Worm (Caenorhabditis elegans) whole organism, late embryonic: ENCODE data around the gene imp-3.

Experiments used
- ceh-18 ChIP-seq: sonication (generic microtip); optimal IDR thresholded peaks from 2 replicates; lab custom pipeline; 2016; ENCODE audit warnings: missing genetic modification characterization, missing compliant biosample characterization
- ceh-19 ChIP-seq: fragments of 200-800 bp; sonication (Bioruptor generic); optimal IDR thresholded peaks from 2 replicates; lab custom pipeline; 2018; ENCODE audit warnings: mild to moderate bottlenecking, missing genetic modification characterization, missing compliant biosample characterization
- ceh-24 ChIP-seq: sonication (generic microtip); optimal IDR thresholded peaks from 2 replicates; lab custom pipeline; 2016; ENCODE audit warnings: mild to moderate bottlenecking, missing genetic modification characterization, missing compliant biosample characterization
- ceh-9 ChIP-seq: sonication (generic microtip); optimal IDR thresholded peaks from 2 replicates; lab custom pipeline; 2016; ENCODE audit warnings: mild to moderate bottlenecking, missing genetic modification characterization, inconsistent platforms, missing compliant biosample characterization
- elt-2 ChIP-seq: sonication (generic microtip); optimal IDR thresholded peaks from 2 replicates; lab custom pipeline; 2016; ENCODE audit warnings: missing genetic modification reagents, missing genetic modification characterization, missing compliant biosample characterization
- fkh-10 ChIP-seq: fragments of 150-350 bp; optimal IDR thresholded peaks from 2 replicates; lab custom pipeline; 2014; ENCODE audit warnings: missing biosample characterization, missing genetic modification reagents, missing genetic modification characterization
- hlh-8 ChIP-seq: sonication (generic microtip); optimal IDR thresholded peaks from 2 replicates; lab custom pipeline; 2016; ENCODE audit warnings: missing genotype, missing genetic modification characterization, missing compliant biosample characterization
- lin-11 ChIP-seq: fragments of 200-800 bp; sonication (Bioruptor generic); optimal IDR thresholded peaks from 2 replicates; lab custom pipeline; 2018; ENCODE audit warnings: mild to moderate bottlenecking, missing genetic modification characterization, missing compliant biosample characterization
- nfya-1 ChIP-seq: sonication (generic microtip); optimal IDR thresholded peaks from 2 replicates; lab custom pipeline; 2017; ENCODE audit warnings: missing genetic modification characterization, mild to moderate bottlenecking, missing compliant biosample characterization, antibody characterized with exemption, moderate library complexity
- syd-9 ChIP-seq: sonication (generic microtip); optimal IDR thresholded peaks from 2 replicates; lab custom pipeline; 2016; ENCODE audit warnings: mild to moderate bottlenecking, missing genetic modification characterization, moderate library complexity, missing compliant biosample characterization
- tbx-2 ChIP-seq: sonication (generic microtip); optimal IDR thresholded peaks from 2 replicates; lab custom pipeline; 2016; ENCODE audit warnings: missing genetic modification characterization, missing compliant biosample characterization
- unc-42 ChIP-seq: sonication (generic microtip); optimal IDR thresholded peaks from 2 replicates; lab custom pipeline; 2016; ENCODE audit warnings: missing genotype, missing genetic modification characterization, missing compliant biosample characterization

DNA sequence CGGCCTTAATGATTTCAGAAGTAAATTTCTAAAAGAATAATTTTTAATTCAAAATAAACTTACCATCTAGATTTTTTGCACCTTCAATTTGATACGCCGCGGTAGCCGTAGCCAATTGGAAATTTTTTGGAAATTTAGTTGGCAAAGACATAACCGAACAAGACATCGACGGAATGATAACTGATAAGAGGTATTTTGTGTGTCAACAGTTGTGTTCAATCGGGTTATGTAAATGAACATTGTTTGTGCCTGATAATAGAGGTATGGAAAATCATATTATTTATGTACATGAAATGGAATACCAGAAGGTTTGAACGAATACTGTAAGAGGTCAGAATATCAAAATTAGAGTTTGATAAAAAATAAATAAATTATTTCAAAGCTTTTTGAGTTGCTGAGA is 41.6 kb downstream of the imp-3 start, which contains the start of gene klo-1:
- no peak for TF ChIP-seq unc-42 (tag; lab: Kevin White, UChicago)
- TF ChIP-seq syd-9 (tag; lab: Kevin White, UChicago): no peak
- no peak for TF ChIP-seq nfya-1
- TF ChIP-seq elt-2 (tag; lab: Kevin White, UChicago): no peak
- no peak for TF ChIP-seq lin-11 (tag; lab: Kevin White, UChicago)
- TF ChIP-seq hlh-8: no peak
- no peak for TF ChIP-seq ceh-18 (tag; lab: Kevin White, UChicago)
- TF ChIP-seq ceh-9 (tag; lab: Kevin White, UChicago): no peak
- TF ChIP-seq ceh-24 (tag; lab: Kevin White, UChicago): no peak
- TF ChIP-seq tbx-2: no peak
- TF ChIP-seq fkh-10 (GFP tag; lab: Kevin White, UChicago): no peak
- TF ChIP-seq ceh-19 (GFP tag; lab: Kevin White, UChicago): no peak
